Fruit fly (Drosophila melanogaster) whole organism, embryonic: ENCODE data around the gene Kua.
A peak's percentile ranks its signal among the peaks of the same experiment; 100 is the strongest.

Source experiments
- Asciz ChIP-seq: fragments of 200-800 bp; sonication (Bioruptor generic); optimal IDR thresholded peaks from 2 replicates; lab custom pipeline; 2017; ENCODE audit warnings: missing biosample characterization, mild to moderate bottlenecking, missing genetic modification characterization, missing genetic modification reagents
- Atf-2 ChIP-seq: fragments of 200-800 bp; sonication (Bioruptor generic); optimal IDR thresholded peaks from 2 replicates; lab custom pipeline; 2016; ENCODE audit warnings: missing biosample characterization, missing genetic modification characterization
- CG10462 ChIP-seq: fragments of 200-800 bp; sonication (Bioruptor generic); optimal IDR thresholded peaks from 2 replicates; lab custom pipeline; 2016; ENCODE audit warnings: missing biosample characterization, missing genetic modification characterization
- CG10565 ChIP-seq: fragments of 200-800 bp; sonication (Bioruptor generic); optimal IDR thresholded peaks from 3 replicates; lab custom pipeline; 2016; ENCODE audit warnings: missing biosample characterization, mild to moderate bottlenecking, missing genetic modification characterization
- CG11696 ChIP-seq: fragments of 200-800 bp; sonication (Bioruptor generic); IDR thresholded peaks from 2 replicates; pipeline ENCODE4 v1.3.6; 2022; ENCODE audit warnings: missing biosample characterization, missing genetic modification characterization
- CG12104 ChIP-seq: fragments of 200-800 bp; sonication (Bioruptor generic); optimal IDR thresholded peaks from 3 replicates; lab custom pipeline; 2016; ENCODE audit warnings: missing biosample characterization, missing genetic modification characterization
- CG17361 ChIP-seq: fragments of 200-800 bp; sonication (Bioruptor generic); IDR thresholded peaks from 3 replicates; pipeline ENCODE4 v1.3.6; 2022; ENCODE audit warnings: missing biosample characterization, missing genetic modification characterization
- CG2129 ChIP-seq: fragments of 200-800 bp; sonication (Bioruptor generic); IDR thresholded peaks from 2 replicates; pipeline ENCODE4 v1.3.6; 2022; ENCODE audit warnings: missing biosample characterization, missing genetic modification characterization; ENCODE audit not compliant: partially characterized antibody
- CG2875 ChIP-seq: fragments of 200-800 bp; sonication (Bioruptor generic); optimal IDR thresholded peaks from 2 replicates; lab custom pipeline; 2017; ENCODE audit warnings: missing biosample characterization, mild to moderate bottlenecking, missing genetic modification characterization, missing genetic modification reagents
- CG2889 ChIP-seq: fragments of 200-800 bp; sonication (Bioruptor generic); IDR thresholded peaks from 3 replicates; pipeline ENCODE4 v1.3.6; 2022; ENCODE audit warnings: missing biosample characterization, missing genetic modification characterization
- CG3407 ChIP-seq: fragments of 200-800 bp; sonication (Bioruptor generic); optimal IDR thresholded peaks from 2 replicates; lab custom pipeline; 2018; ENCODE audit warnings: missing biosample characterization, mild to moderate bottlenecking, missing genetic modification characterization
- CG3838 ChIP-seq: fragments of 200-800 bp; sonication (Bioruptor generic); optimal IDR thresholded peaks from 3 replicates; lab custom pipeline; 2016; ENCODE audit warnings: missing biosample characterization, missing genetic modification characterization
- CG4328 ChIP-seq: fragments of 200-800 bp; sonication (Bioruptor generic); optimal IDR thresholded peaks from 3 replicates; lab custom pipeline; 2017; ENCODE audit warnings: missing biosample characterization, missing genetic modification reagents, missing genetic modification characterization
- CG4707 ChIP-seq: fragments of 200-800 bp; sonication (Bioruptor generic); optimal IDR thresholded peaks from 2 replicates; lab custom pipeline; 2018; ENCODE audit warnings: missing biosample characterization, mild to moderate bottlenecking, missing genetic modification characterization, moderate library complexity
- CG7963 ChIP-seq: fragments of 200-800 bp; sonication (Bioruptor generic); IDR thresholded peaks from 3 replicates; pipeline ENCODE4 v1.3.6; 2022; ENCODE audit warnings: missing biosample characterization, missing genetic modification characterization; ENCODE audit not compliant: partially characterized antibody
- CG8290 ChIP-seq, 3 experiments: fragments of 200-800 bp; sonication (Bioruptor generic); optimal IDR thresholded peaks; 2 replicates each; lab custom pipeline; 2016 to 2019; ENCODE audit warnings: missing biosample characterization in 3 of 3, missing genetic modification characterization in 3 of 3, mild to moderate bottlenecking in 2 of 3, moderate library complexity in 1 of 3
- CoRest ChIP-seq: fragments of 200-800 bp; sonication (Bioruptor generic); optimal IDR thresholded peaks from 3 replicates; lab custom pipeline; 2018; ENCODE audit warnings: missing biosample characterization, mild to moderate bottlenecking, missing genetic modification characterization, moderate library complexity
- Dad ChIP-seq: fragments of 200-800 bp; sonication (Bioruptor generic); optimal IDR thresholded peaks from 3 replicates; lab custom pipeline; 2016; ENCODE audit warnings: missing biosample characterization, missing genetic modification characterization
- Deaf1 ChIP-seq: fragments of 200-800 bp; optimal IDR thresholded peaks from 3 replicates; lab custom pipeline; 2019; ENCODE audit warnings: missing biosample characterization, mild to moderate bottlenecking, missing genetic modification characterization, moderate library complexity
- Dref ChIP-seq: fragments of 200-800 bp; sonication (Bioruptor generic); IDR thresholded peaks from 2 replicates; pipeline ENCODE4 v1.3.6; 2022; ENCODE audit warnings: missing biosample characterization, missing genetic modification characterization
- E2f1 ChIP-seq: fragments of 200-800 bp; sonication (Bioruptor generic); IDR thresholded peaks from 2 replicates; pipeline ENCODE4 v1.3.6; 2022; ENCODE audit warnings: missing biosample characterization, missing genetic modification characterization
- E2f2 ChIP-seq: fragments of 200-800 bp; sonication (Bioruptor generic); IDR thresholded peaks from 2 replicates; pipeline ENCODE4 v1.3.6; 2022; ENCODE audit warnings: missing biosample characterization, missing genetic modification characterization
- Gsc ChIP-seq: fragments of 200-800 bp; sonication (Bioruptor generic); IDR thresholded peaks from 2 replicates; pipeline ENCODE4 v1.3.6; 2022; ENCODE audit warnings: missing biosample characterization, missing genetic modification characterization
- Hr39 ChIP-seq: fragments of >200 bp; optimal IDR thresholded peaks from 2 replicates; lab custom pipeline; 2017
- Hr51 ChIP-seq, 2 experiments: fragments of 200-800 bp; sonication (Bioruptor generic); optimal IDR thresholded peaks; 2 replicates in 1 of 2; 3 replicates in 1 of 2; lab custom pipeline; 2016 to 2018; ENCODE audit warnings: missing biosample characterization in 2 of 2, missing genetic modification characterization in 2 of 2, mild to moderate bottlenecking in 1 of 2, moderate library complexity in 1 of 2
- Opbp ChIP-seq: fragments of 200-800 bp; sonication (Bioruptor generic); IDR thresholded peaks from 3 replicates; pipeline ENCODE4 v1.3.6; 2022; ENCODE audit warnings: missing biosample characterization, missing genetic modification characterization; ENCODE audit not compliant: partially characterized antibody
- Ravus ChIP-seq: fragments of 200-800 bp; sonication (Bioruptor generic); IDR thresholded peaks from 2 replicates; pipeline ENCODE4 v1.3.6; 2022; ENCODE audit warnings: missing biosample characterization, missing genetic modification characterization
- Spps ChIP-seq: fragments of 200-800 bp; sonication (Bioruptor generic); optimal IDR thresholded peaks from 2 replicates; lab custom pipeline; 2018; ENCODE audit warnings: missing biosample characterization, mild to moderate bottlenecking, missing genetic modification characterization
- Sry-β ChIP-seq: fragments of 200-800 bp; sonication (Bioruptor generic); optimal IDR thresholded peaks from 2 replicates; lab custom pipeline; 2018; ENCODE audit warnings: missing biosample characterization, mild to moderate bottlenecking, missing genetic modification characterization, moderate library complexity
- ara ChIP-seq: fragments of 200-800 bp; sonication (Bioruptor generic); IDR thresholded peaks from 2 replicates; pipeline ENCODE4 v1.3.6; 2022; ENCODE audit warnings: missing biosample characterization, missing genetic modification characterization
- ato ChIP-seq: fragments of 200-800 bp; sonication (Bioruptor generic); IDR thresholded peaks from 2 replicates; pipeline ENCODE4 v1.3.6; 2022; ENCODE audit warnings: missing biosample characterization, missing genetic modification characterization; ENCODE audit not compliant: partially characterized antibody
- chinmo ChIP-seq: fragments of 200-800 bp; sonication (Bioruptor generic); IDR thresholded peaks from 4 replicates; pipeline ENCODE4 v1.3.6; 2022; ENCODE audit warnings: missing biosample characterization, missing genetic modification characterization; ENCODE audit not compliant: partially characterized antibody
- chm ChIP-seq: fragments of 200-800 bp; sonication (Bioruptor generic); IDR thresholded peaks from 2 replicates; pipeline ENCODE4 v1.3.6; 2022; ENCODE audit warnings: missing biosample characterization, missing genetic modification characterization
- crol ChIP-seq: fragments of 200-800 bp; sonication (Bioruptor generic); IDR thresholded peaks from 2 replicates; pipeline ENCODE4 v1.3.6; 2022; ENCODE audit warnings: missing biosample characterization, missing genetic modification characterization
- fd3F ChIP-seq: fragments of 200-800 bp; sonication (Bioruptor generic); optimal IDR thresholded peaks from 2 replicates; lab custom pipeline; 2018; ENCODE audit warnings: missing biosample characterization, mild to moderate bottlenecking, missing genetic modification characterization, moderate library complexity
- h ChIP-seq: fragments of >200 bp; optimal IDR thresholded peaks from 2 replicates; lab custom pipeline; 2017
- jigr1 ChIP-seq: fragments of 200-800 bp; sonication (Bioruptor generic); IDR thresholded peaks from 3 replicates; pipeline ENCODE4 v1.3.6; 2022; ENCODE audit warnings: missing biosample characterization, missing genetic modification characterization
- klu ChIP-seq: fragments of 200-800 bp; sonication (Bioruptor generic); IDR thresholded peaks from 2 replicates; pipeline ENCODE4 v1.3.6; 2022; ENCODE audit warnings: missing biosample characterization, missing genetic modification characterization
- kni ChIP-seq: fragments of 200-800 bp; sonication (Bioruptor generic); optimal IDR thresholded peaks from 3 replicates; lab custom pipeline; 2017; ENCODE audit warnings: mild to moderate bottlenecking, missing biosample characterization, missing genetic modification reagents, missing genetic modification characterization
- lilli ChIP-seq: fragments of 200-800 bp; sonication (Bioruptor generic); optimal IDR thresholded peaks from 3 replicates; lab custom pipeline; 2016; ENCODE audit warnings: missing biosample characterization, missing genetic modification characterization
- mam ChIP-seq: fragments of 200-800 bp; sonication (Bioruptor generic); optimal IDR thresholded peaks from 3 replicates; lab custom pipeline; 2016; ENCODE audit warnings: missing biosample characterization, missing genetic modification characterization
- mld ChIP-seq: fragments of 200-800 bp; sonication (Bioruptor generic); IDR thresholded peaks from 3 replicates; pipeline ENCODE4 v1.3.6; 2022; ENCODE audit warnings: missing biosample characterization, missing genetic modification characterization; ENCODE audit not compliant: partially characterized antibody
- pum ChIP-seq: fragments of 200-800 bp; sonication (Bioruptor generic); optimal IDR thresholded peaks from 2 replicates; lab custom pipeline; 2016; ENCODE audit warnings: missing biosample characterization, missing genetic modification characterization
- rib ChIP-seq: fragments of 200-800 bp; sonication (Bioruptor generic); IDR thresholded peaks from 2 replicates; pipeline ENCODE4 v1.3.6; 2022; ENCODE audit warnings: missing biosample characterization, missing genetic modification characterization
- row ChIP-seq: fragments of 200-800 bp; sonication (Bioruptor generic); IDR thresholded peaks from 3 replicates; pipeline ENCODE4 v1.3.6; 2022; ENCODE audit warnings: missing biosample characterization, missing genetic modification characterization
- sc ChIP-seq, 3 experiments: fragments of >200 bp in 2 of 3; fragments of 200-800 bp in 1 of 3; sonication (Bioruptor generic) in 1 of 3; optimal IDR thresholded peaks; 2 replicates in 2 of 3; 3 replicates in 1 of 3; lab custom pipeline; 2017; ENCODE audit warnings: mild to moderate bottlenecking in 1 of 3, missing biosample characterization in 1 of 3, missing genetic modification characterization in 1 of 3, missing genetic modification reagents in 1 of 3
- slbo ChIP-seq: fragments of 200-800 bp; sonication (Bioruptor generic); IDR thresholded peaks from 2 replicates; pipeline ENCODE4 v1.3.6; 2022; ENCODE audit warnings: missing biosample characterization, missing genetic modification characterization
- stc ChIP-seq: fragments of 200-800 bp; sonication (Bioruptor generic); IDR thresholded peaks from 2 replicates; pipeline ENCODE4 v1.3.6; 2022; ENCODE audit warnings: missing biosample characterization, missing genetic modification characterization
- z ChIP-seq: fragments of 200-800 bp; sonication (Bioruptor generic); IDR thresholded peaks from 3 replicates; pipeline ENCODE4 v1.3.6; 2022; ENCODE audit warnings: missing biosample characterization, missing genetic modification characterization
- zfh2 ChIP-seq: fragments of 200-800 bp; sonication (Bioruptor generic); optimal IDR thresholded peaks from 2 replicates; lab custom pipeline; 2016; ENCODE audit warnings: missing biosample characterization, missing genetic modification characterization

Gene Kua

DNA sequence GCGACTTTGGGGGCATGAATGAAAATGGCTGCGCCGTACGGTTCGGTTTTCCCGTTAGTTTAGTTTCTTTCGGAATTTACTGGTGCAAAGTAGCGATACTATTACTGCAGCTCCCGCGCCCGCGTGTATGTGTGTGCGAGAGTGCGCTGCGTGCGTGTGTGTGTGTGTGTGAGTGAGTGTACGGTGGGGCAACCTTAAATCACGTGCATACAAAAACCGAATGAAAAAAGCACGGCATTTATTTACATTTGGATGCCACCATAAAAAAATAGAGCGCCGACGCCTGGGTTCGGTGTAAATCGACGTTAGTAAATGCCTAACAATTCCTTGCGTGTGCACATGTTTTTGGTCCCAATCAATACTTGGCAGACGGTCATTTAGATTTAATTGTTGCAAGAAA lies 392 bp downstream of the Kua start (continued):
- TF ChIP-seq crol (GFP tag; lab: Robert Waterston, UW) (0 out of 2 replicates have a peak, but pooled peaks have one; percentile 28), Dref (GFP tag; lab: Robert Waterston, UW) (0 out of 2 replicates have a peak, but pooled peaks have one; percentile 31), CG8290 (GFP tag; optimal IDR thresholded peaks at IDR 0.05; lab: Kevin White, UChicago) (no peak), CG8290 (tag; optimal IDR thresholded peaks at IDR 0.05; lab: Kevin White, UChicago) (peak in 1 of 2 experiments; percentile 42), stc (GFP tag; lab: Robert Waterston, UW) (peak; percentile 17; the same call in 1 of the 2 replicates), slbo (GFP tag; lab: Robert Waterston, UW) (0 out of 2 replicates have a peak, but pooled peaks have one; percentile 4), kni (GFP tag; lab: Kevin White, UChicago) (peak; percentile 67), Hr39 (peak; percentile 94), CG11696 (GFP tag; lab: Robert Waterston, UW) (0 out of 2 replicates have a peak, but pooled peaks have one; percentile 11), ato (GFP tag; lab: Robert Waterston, UW) (0 out of 2 replicates have a peak, but pooled peaks have one; percentile 6), h (lab: Kevin White, UChicago) (no peak), Asciz (GFP tag; lab: Kevin White, UChicago) (no peak), row (no peak; the same call in 2 of the 3 replicates), Deaf1 (tag; lab: Kevin White, UChicago) (peak; percentile 63), CG7963 (GFP tag; lab: Robert Waterston, UW) (peak; percentile 31; the same call in 1 of the 3 replicates), CG4707 (GFP tag; lab: Kevin White, UChicago) (peak; percentile 87), z (GFP tag; lab: Robert Waterston, UW) (0 out of 3 replicates have a peak, but pooled peaks have one; percentile 40), CoRest (no peak), Gsc (GFP tag; lab: Robert Waterston, UW) (no peak)

DNA sequence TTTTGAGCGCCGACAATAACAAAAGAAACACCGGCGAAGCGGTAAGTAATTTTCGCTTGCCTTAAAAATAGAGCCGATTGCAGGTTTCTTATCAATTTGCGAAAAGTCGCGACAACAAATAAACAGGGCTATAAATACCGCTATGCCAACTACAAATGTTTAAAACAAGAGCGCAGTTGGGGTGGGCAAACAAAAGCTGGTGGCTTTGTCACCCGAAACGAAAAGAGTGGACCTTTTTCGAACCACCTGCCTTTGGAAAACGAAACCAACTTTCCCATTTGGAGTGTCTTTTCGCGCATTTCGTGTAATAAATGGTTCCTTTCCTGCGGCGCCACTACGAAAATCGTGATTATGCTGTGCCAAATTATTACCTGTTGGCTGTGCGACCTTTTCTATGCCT lies 813 bp downstream of the Kua start:
- TF ChIP-seq rib (no peak), CG2129 (no peak), E2f1 (GFP tag; lab: Robert Waterston, UW) (no peak), CG17361 (GFP tag; lab: Robert Waterston, UW) (no peak), Hr51 (GFP tag; optimal IDR thresholded peaks at IDR 0.05; lab: Kevin White, UChicago) (no peak), Sry-β (GFP tag; lab: Kevin White, UChicago) (no peak), chm (no peak), klu (GFP tag; lab: Robert Waterston, UW) (no peak), jigr1 (GFP tag; lab: Robert Waterston, UW) (no peak), E2f2 (GFP tag; lab: Robert Waterston, UW) (peak; percentile 68), CG10462 (no peak), Opbp (GFP tag; lab: Robert Waterston, UW) (0 out of 3 replicates have a peak, but pooled peaks have one; percentile 21), CG10565 (GFP tag; lab: Kevin White, UChicago) (no peak), Ravus (GFP tag; lab: Robert Waterston, UW) (no peak; the same call in 1 of the 2 replicates), mld (no peak), CG3407 (GFP tag; lab: Kevin White, UChicago) (no peak), chinmo (GFP tag; lab: Robert Waterston, UW) (no peak), lilli (GFP tag; lab: Kevin White, UChicago) (peak; percentile 4), CG3838 (no peak), ara (GFP tag; lab: Robert Waterston, UW) (no peak), mam (GFP tag; lab: Kevin White, UChicago) (peak; percentile 17), sc (optimal IDR thresholded peaks at IDR 0.05; lab: Kevin White, UChicago) (no peak), sc (GFP tag; optimal IDR thresholded peaks at IDR 0.05; lab: Kevin White, UChicago) (no peak), zfh2 (no peak), Atf-2 (GFP tag; lab: Kevin White, UChicago) (no peak), CG4328 (GFP tag; lab: Kevin White, UChicago) (no peak), CG2889 (GFP tag; lab: Robert Waterston, UW) (no peak), pum (GFP tag; lab: Kevin White, UChicago) (no peak), CG12104 (GFP tag; lab: Kevin White, UChicago) (no peak), fd3F (GFP tag; lab: Kevin White, UChicago) (no peak), CG2875 (GFP tag; lab: Kevin White, UChicago) (no peak), Dad (GFP tag; lab: Kevin White, UChicago) (no peak), Spps (tag; lab: Kevin White, UChicago) (no peak)
